Worm (Caenorhabditis elegans): Measurements from ENCODE around the gene nlp-14.

DNA sequence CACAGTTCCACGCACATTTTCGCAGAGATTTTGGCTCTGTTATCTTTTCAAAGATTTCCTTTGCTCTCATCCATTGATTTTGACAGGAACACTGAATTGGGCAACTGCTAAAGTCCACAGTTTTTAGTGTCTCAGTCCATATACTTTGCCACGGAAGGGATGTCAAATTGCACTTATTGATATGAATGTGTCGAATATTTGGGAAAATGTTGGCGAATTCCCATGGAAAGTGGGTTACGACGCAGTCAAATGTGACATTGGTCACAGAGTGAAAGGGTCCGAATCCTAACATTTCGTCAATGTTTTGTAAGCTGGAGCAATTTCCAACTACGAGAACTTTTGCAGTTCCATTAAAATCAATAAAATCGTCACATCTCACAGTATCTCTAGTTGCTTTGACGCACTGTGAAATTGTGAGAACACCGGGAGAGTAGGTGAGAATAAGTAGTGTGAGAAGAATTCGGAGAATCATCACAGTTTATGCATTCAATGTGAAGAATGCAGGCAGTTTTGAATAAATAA, 31.3 kb upstream of the nlp-14 start, which contains the start of gene trk-1:
- TF ChIP-seq zip-8 (tag; optimal IDR thresholded peaks at IDR 0.05): no peak
- TF ChIP-seq ztf-11 (tag; optimal IDR thresholded peaks at IDR 0.05): no peak
- no peak for TF ChIP-seq mep-1 (tag; optimal IDR thresholded peaks at IDR 0.05)
- no peak for TF ChIP-seq unc-62 (GFP tag; optimal IDR thresholded peaks at IDR 0.05)
- no peak for TF ChIP-seq mls-2 (tag; optimal IDR thresholded peaks at IDR 0.05)
- TF ChIP-seq nhr-76 (tag; optimal IDR thresholded peaks at IDR 0.05): no peak
- no peak for TF ChIP-seq lin-13 (tag; optimal IDR thresholded peaks at IDR 0.05)
- no peak for TF ChIP-seq ceh-43 (GFP tag; optimal IDR thresholded peaks at IDR 0.05)
- no peak for TF ChIP-seq snpc-4 (tag; optimal IDR thresholded peaks at IDR 0.05)
- no peak for TF ChIP-seq unc-39 (tag; optimal IDR thresholded peaks at IDR 0.05)

Measured in whole organism, mixed stage, embryonic.